Fruit fly (Drosophila melanogaster) whole organism, adult: ENCODE data around the gene CG9727.

ENCODE experiments used
- CG11617 ChIP-seq: fragments of 200-800 bp; sonication (Bioruptor generic); optimal IDR thresholded peaks from 2 replicates; lab custom pipeline; 2017; ENCODE audit warnings: mild to moderate bottlenecking, missing biosample characterization, missing genetic modification reagents, missing genetic modification characterization
- CG12768 ChIP-seq: fragments of 200-800 bp; sonication (Bioruptor generic); optimal IDR thresholded peaks from 2 replicates; lab custom pipeline; 2017; ENCODE audit warnings: missing biosample characterization, missing genetic modification characterization, mild to moderate bottlenecking, moderate library complexity, missing genetic modification reagents
- CG14711 ChIP-seq: fragments of 200-800 bp; sonication (Bioruptor generic); optimal IDR thresholded peaks from 2 replicates; lab custom pipeline; 2018; ENCODE audit warnings: missing biosample characterization, mild to moderate bottlenecking, missing genetic modification characterization, moderate library complexity
- CG1620 ChIP-seq: fragments of 200-800 bp; sonication (Bioruptor generic); optimal IDR thresholded peaks from 2 replicates; lab custom pipeline; 2016; ENCODE audit warnings: missing biosample characterization, missing genetic modification characterization
- CG33017 ChIP-seq: fragments of 200-800 bp; sonication (Bioruptor generic); optimal IDR thresholded peaks from 2 replicates; lab custom pipeline; 2018; ENCODE audit warnings: missing biosample characterization, mild to moderate bottlenecking, missing genetic modification characterization, moderate library complexity
- CG5204 ChIP-seq: fragments of 200-800 bp; sonication (Bioruptor generic); optimal IDR thresholded peaks from 2 replicates; lab custom pipeline; 2016; ENCODE audit warnings: missing biosample characterization, missing genetic modification characterization
- CG7045 ChIP-seq: fragments of 200-800 bp; sonication (Bioruptor generic); optimal IDR thresholded peaks from 2 replicates; lab custom pipeline; 2017; ENCODE audit warnings: missing biosample characterization, mild to moderate bottlenecking, missing genetic modification characterization
- CG7101 ChIP-seq: fragments of 200-800 bp; sonication (Bioruptor generic); optimal IDR thresholded peaks from 2 replicates; lab custom pipeline; 2018; ENCODE audit warnings: missing biosample characterization, mild to moderate bottlenecking, missing genetic modification characterization, moderate library complexity
- Clk ChIP-seq: fragments of 200-800 bp; sonication (Bioruptor generic); optimal IDR thresholded peaks from 2 replicates; lab custom pipeline; 2017; ENCODE audit warnings: missing biosample characterization, missing genetic modification characterization
- Crg-1 ChIP-seq: fragments of 200-800 bp; sonication (Bioruptor generic); optimal IDR thresholded peaks from 2 replicates; lab custom pipeline; 2016; ENCODE audit warnings: missing biosample characterization, missing genetic modification characterization
- Hr96 ChIP-seq: fragments of 200-800 bp; sonication (Bioruptor generic); optimal IDR thresholded peaks from 2 replicates; lab custom pipeline; 2016; ENCODE audit warnings: missing biosample characterization, missing genetic modification characterization
- Mnt ChIP-seq: fragments of 200-800 bp; sonication (Bioruptor generic); optimal IDR thresholded peaks from 2 replicates; lab custom pipeline; 2016; ENCODE audit warnings: missing biosample characterization, mild to moderate bottlenecking, missing genetic modification characterization
- bab1 ChIP-seq: fragments of 200-800 bp; sonication (Bioruptor generic); optimal IDR thresholded peaks from 3 replicates; lab custom pipeline; 2019; ENCODE audit warnings: missing biosample characterization, mild to moderate bottlenecking, missing genetic modification characterization, moderate library complexity
- cic ChIP-seq: fragments of 200-800 bp; sonication (Bioruptor generic); optimal IDR thresholded peaks from 2 replicates; lab custom pipeline; 2017; ENCODE audit warnings: missing biosample characterization, mild to moderate bottlenecking, missing genetic modification characterization, moderate library complexity
- cnc ChIP-seq, 2 experiments: fragments of >200 bp; optimal IDR thresholded peaks; 2 replicates each; lab custom pipeline; 2017
- kay ChIP-seq: fragments of 200-800 bp; sonication (Bioruptor generic); peaks from one replicate; lab custom pipeline; 2016; ENCODE audit warnings: missing biosample characterization, missing genetic modification characterization, borderline replicate concordance
- ovo ChIP-seq: fragments of 200-800 bp; sonication (Bioruptor generic); optimal IDR thresholded peaks from 2 replicates; lab custom pipeline; 2016; ENCODE audit warnings: missing biosample characterization, missing genetic modification characterization
- pad ChIP-seq: fragments of 200-800 bp; sonication (Bioruptor generic); optimal IDR thresholded peaks from 3 replicates; lab custom pipeline; 2017; ENCODE audit warnings: missing biosample characterization, missing genetic modification characterization, mild to moderate bottlenecking, moderate library complexity, missing genetic modification reagents
- tj ChIP-seq: fragments of 200-800 bp; sonication (Bioruptor generic); optimal IDR thresholded peaks from 3 replicates; lab custom pipeline; 2017; ENCODE audit warnings: missing biosample characterization, mild to moderate bottlenecking, missing genetic modification characterization, moderate library complexity
- toe ChIP-seq: fragments of 200-800 bp; sonication (Bioruptor generic); optimal IDR thresholded peaks from 2 replicates; lab custom pipeline; 2016; ENCODE audit warnings: missing biosample characterization, missing genetic modification characterization

CG9727 gene

dm6 chr3R:6411454-6412204 lies 44.8 kb downstream of the CG9727 start:
- TF ChIP-seq tj (GFP tag; lab: Kevin White, UChicago) (peak; percentile 54), CG7045 (GFP tag; lab: Kevin White, UChicago) (no peak)

dm6 chr3R:6410412-6411225 lies 45.9 kb downstream of the CG9727 start:
- TF ChIP-seq CG12768 (GFP tag; lab: Kevin White, UChicago) (peak; percentile 25), ovo (GFP tag; lab: Kevin White, UChicago) (no peak), bab1 (peak; percentile 8), kay (GFP tag; lab: Kevin White, UChicago) (no peak), Clk (GFP tag; lab: Kevin White, UChicago) (no peak), toe (GFP tag; lab: Kevin White, UChicago) (no peak), CG7101 (tag; lab: Kevin White, UChicago) (peak; percentile 19), CG14711 (peak; percentile 2), cnc (optimal IDR thresholded peaks at IDR 0.05; lab: Kevin White, UChicago) (no peak), CG33017 (tag; lab: Kevin White, UChicago) (peak; percentile 8), CG7045 (GFP tag; lab: Kevin White, UChicago) (peak; percentile 4), CG11617 (GFP tag; lab: Kevin White, UChicago) (peak; percentile 41), CG5204 (GFP tag; lab: Kevin White, UChicago) (no peak), CG1620 (no peak), cic (GFP tag; lab: Kevin White, UChicago) (no peak), pad (GFP tag; lab: Kevin White, UChicago) (peak; percentile 12), Mnt (GFP tag; lab: Kevin White, UChicago) (no peak), Crg-1 (no peak), tj (GFP tag; lab: Kevin White, UChicago) (peak; percentile 74), Hr96 (GFP tag; lab: Kevin White, UChicago) (peak; percentile 14)

dm6 chr3R:6409153-6409571 lies 47.3 kb downstream of the CG9727 start:
- TF ChIP-seq CG7101 (tag; lab: Kevin White, UChicago) (no peak), CG7045 (GFP tag; lab: Kevin White, UChicago) (no peak), cic (GFP tag; lab: Kevin White, UChicago) (peak; percentile 67), cnc (optimal IDR thresholded peaks at IDR 0.05; lab: Kevin White, UChicago) (no peak), Clk (GFP tag; lab: Kevin White, UChicago) (no peak), toe (GFP tag; lab: Kevin White, UChicago) (no peak), Hr96 (GFP tag; lab: Kevin White, UChicago) (no peak), CG1620 (no peak), Mnt (GFP tag; lab: Kevin White, UChicago) (peak; percentile 43), CG33017 (tag; lab: Kevin White, UChicago) (no peak), CG5204 (GFP tag; lab: Kevin White, UChicago) (no peak), CG12768 (GFP tag; lab: Kevin White, UChicago) (peak; percentile 37), tj (GFP tag; lab: Kevin White, UChicago) (no peak), bab1 (no peak), kay (GFP tag; lab: Kevin White, UChicago) (peak; percentile 95), CG11617 (GFP tag; lab: Kevin White, UChicago) (no peak), Crg-1 (no peak), ovo (GFP tag; lab: Kevin White, UChicago) (peak; percentile 43), CG14711 (no peak), pad (GFP tag; lab: Kevin White, UChicago) (peak; percentile 6)

- TF ChIP-seq cnc (optimal IDR thresholded peaks at IDR 0.05; lab: Kevin White, UChicago) (no peak), CG1620 (no peak), Clk (GFP tag; lab: Kevin White, UChicago) (no peak), CG14711 (no peak), CG7101 (tag; lab: Kevin White, UChicago) (no peak), CG7045 (GFP tag; lab: Kevin White, UChicago) (no peak), CG11617 (GFP tag; lab: Kevin White, UChicago) (no peak), CG5204 (GFP tag; lab: Kevin White, UChicago) (no peak), tj (GFP tag; lab: Kevin White, UChicago) (no peak), Crg-1 (no peak), CG33017 (tag; lab: Kevin White, UChicago) (no peak), bab1 (no peak), ovo (GFP tag; lab: Kevin White, UChicago) (no peak)
Observed at dm6 chr3R:6408467-6408866, 48.0 kb downstream of the CG9727 start.

dm6 chr3R:6407544-6407943 lies 48.9 kb downstream of the CG9727 start:
- no peak for TF ChIP-seq toe (GFP tag; lab: Kevin White, UChicago)
- peak; percentile 95 for TF ChIP-seq tj (GFP tag; lab: Kevin White, UChicago)
- no peak for TF ChIP-seq bab1
